Fruit fly (Drosophila melanogaster) whole organism, embryonic: ENCODE data around the gene CG34417.

ENCODE experiments used
- B-H1 ChIP-seq: fragments of 200-800 bp; sonication (Bioruptor generic); IDR thresholded peaks from 3 replicates; pipeline ENCODE4 v1.3.6; 2022; ENCODE audit warnings: missing biosample characterization, missing genetic modification characterization
- CG13775 ChIP-seq: fragments of 200-800 bp; sonication (Bioruptor generic); optimal IDR thresholded peaks from 3 replicates; lab custom pipeline; 2017; ENCODE audit warnings: missing biosample characterization, mild to moderate bottlenecking, missing genetic modification characterization
- CG14710 ChIP-seq: fragments of 200-800 bp; sonication (Bioruptor generic); optimal IDR thresholded peaks from 3 replicates; lab custom pipeline; 2019; ENCODE audit warnings: missing biosample characterization, mild to moderate bottlenecking, missing genetic modification characterization, moderate library complexity
- CG15601 ChIP-seq: fragments of 200-800 bp; sonication (Bioruptor generic); optimal IDR thresholded peaks from 3 replicates; lab custom pipeline; 2019; ENCODE audit warnings: missing biosample characterization, mild to moderate bottlenecking, missing genetic modification characterization, moderate library complexity
- CG1603 ChIP-seq: fragments of 200-800 bp; sonication (Bioruptor generic); optimal IDR thresholded peaks from 2 replicates; lab custom pipeline; 2019; ENCODE audit warnings: missing biosample characterization, mild to moderate bottlenecking, missing genetic modification characterization, moderate library complexity
- CG17328 ChIP-seq: fragments of 200-800 bp; sonication (Bioruptor generic); IDR thresholded peaks from 2 replicates; pipeline ENCODE4 v1.3.6; 2022; ENCODE audit warnings: missing biosample characterization, missing genetic modification characterization
- CG2129 ChIP-seq: fragments of 200-800 bp; sonication (Bioruptor generic); IDR thresholded peaks from 2 replicates; pipeline ENCODE4 v1.3.6; 2022; ENCODE audit warnings: missing biosample characterization, missing genetic modification characterization; ENCODE audit not compliant: partially characterized antibody
- CG3065 ChIP-seq: fragments of 200-800 bp; sonication (Bioruptor generic); optimal IDR thresholded peaks from 2 replicates; lab custom pipeline; 2016; ENCODE audit warnings: missing biosample characterization, missing genetic modification characterization
- CG31224 ChIP-seq: fragments of 200-800 bp; sonication (Bioruptor generic); IDR thresholded peaks from 2 replicates; pipeline ENCODE4 v1.3.6; 2022; ENCODE audit warnings: missing biosample characterization, missing genetic modification characterization
- CG3838 ChIP-seq: fragments of 200-800 bp; sonication (Bioruptor generic); optimal IDR thresholded peaks from 3 replicates; lab custom pipeline; 2016; ENCODE audit warnings: missing biosample characterization, missing genetic modification characterization
- CG4282 ChIP-seq: fragments of 200-800 bp; sonication (Bioruptor generic); optimal IDR thresholded peaks from 2 replicates; lab custom pipeline; 2016; ENCODE audit warnings: missing biosample characterization, missing genetic modification characterization
- CG4404 ChIP-seq: fragments of 200-800 bp; sonication (Bioruptor generic); IDR thresholded peaks from 2 replicates; pipeline ENCODE4 v1.3.6; 2022; ENCODE audit warnings: missing biosample characterization, missing genetic modification characterization
- CG6791 ChIP-seq: fragments of 200-800 bp; sonication (Bioruptor generic); IDR thresholded peaks from 3 replicates; pipeline ENCODE4 v1.3.6; 2022; ENCODE audit warnings: missing biosample characterization, missing genetic modification characterization; ENCODE audit not compliant: partially characterized antibody
- CG7745 ChIP-seq: fragments of 200-800 bp; sonication (Bioruptor generic); optimal IDR thresholded peaks from 2 replicates; lab custom pipeline; 2018; ENCODE audit warnings: missing biosample characterization, mild to moderate bottlenecking, missing genetic modification characterization, moderate library complexity
- CG8359 ChIP-seq: fragments of 200-800 bp; sonication (Bioruptor generic); optimal IDR thresholded peaks from 2 replicates; lab custom pipeline; 2017; ENCODE audit warnings: missing biosample characterization, mild to moderate bottlenecking, missing genetic modification characterization, borderline replicate concordance
- CG8944 ChIP-seq: fragments of 200-800 bp; sonication (Bioruptor generic); optimal IDR thresholded peaks from 3 replicates; lab custom pipeline; 2016; ENCODE audit warnings: missing biosample characterization, missing genetic modification characterization
- CG9797 ChIP-seq: fragments of 200-800 bp; sonication (Bioruptor generic); optimal IDR thresholded peaks from 3 replicates; lab custom pipeline; 2018; ENCODE audit warnings: missing biosample characterization, mild to moderate bottlenecking, missing genetic modification characterization
- CHES-1-like ChIP-seq: fragments of 200-800 bp; sonication (Bioruptor generic); optimal IDR thresholded peaks from 2 replicates; lab custom pipeline; 2016; ENCODE audit warnings: missing biosample characterization, missing genetic modification characterization
- D ChIP-seq, 2 experiments: fragments of 200-800 bp in 1 of 2; fragments of >200 bp in 1 of 2; sonication (Bioruptor generic) in 1 of 2; optimal IDR thresholded peaks; 2 replicates in 1 of 2; 3 replicates in 1 of 2; lab custom pipeline; 2017; ENCODE audit warnings: mild to moderate bottlenecking in 1 of 2, missing biosample characterization in 1 of 2, missing genetic modification characterization in 1 of 2, missing genetic modification reagents in 1 of 2
- D19B ChIP-seq: fragments of 200-800 bp; sonication (Bioruptor generic); optimal IDR thresholded peaks from 2 replicates; lab custom pipeline; 2017; ENCODE audit warnings: missing biosample characterization, mild to moderate bottlenecking, missing genetic modification characterization
- Fer1 ChIP-seq: fragments of 200-800 bp; sonication (Bioruptor generic); optimal IDR thresholded peaks from 2 replicates; lab custom pipeline; 2017; ENCODE audit warnings: missing biosample characterization, mild to moderate bottlenecking, missing genetic modification characterization
- Gug ChIP-seq: fragments of 200-800 bp; sonication (Bioruptor generic); IDR thresholded peaks from 4 replicates; pipeline ENCODE4 v1.3.6; 2022; ENCODE audit warnings: missing biosample characterization, missing genetic modification characterization
- HLH3B ChIP-seq: fragments of 200-800 bp; sonication (Bioruptor generic); IDR thresholded peaks from 2 replicates; pipeline ENCODE4 v1.3.6; 2022; ENCODE audit warnings: missing biosample characterization, missing genetic modification characterization
- Hmr ChIP-seq: fragments of 200-800 bp; sonication (Bioruptor generic); optimal IDR thresholded peaks from 3 replicates; lab custom pipeline; 2017; ENCODE audit warnings: mild to moderate bottlenecking, missing biosample characterization, missing genetic modification reagents, missing genetic modification characterization
- Med ChIP-seq: fragments of 200-800 bp; sonication (Bioruptor generic); peaks from one replicate; lab custom pipeline; 2016; ENCODE audit warnings: missing biosample characterization, missing genetic modification characterization, mild to moderate bottlenecking, inconsistent platforms, moderate library complexity
- Nf-YC ChIP-seq: fragments of 200-800 bp; optimal IDR thresholded peaks from 3 replicates; lab custom pipeline; 2019; ENCODE audit warnings: missing biosample characterization, mild to moderate bottlenecking, missing genetic modification characterization, moderate library complexity
- Sin3A ChIP-seq: fragments of >200 bp; optimal IDR thresholded peaks from 2 replicates; lab custom pipeline; 2018
- Six4 ChIP-seq: fragments of 200-800 bp; sonication (Bioruptor generic); optimal IDR thresholded peaks from 2 replicates; lab custom pipeline; 2016; ENCODE audit warnings: missing biosample characterization, missing genetic modification characterization
- Trl ChIP-seq, 3 experiments: fragments of >200 bp in 2 of 3; fragments of 200-800 bp in 1 of 3; sonication (Bioruptor generic) in 1 of 3; optimal IDR thresholded peaks; 2 replicates in 1 of 3; 3 replicates in 2 of 3; lab custom pipeline; 2016 to 2017; ENCODE audit warnings: missing biosample characterization in 1 of 3, missing genetic modification characterization in 1 of 3
- Usf ChIP-seq: fragments of 200-800 bp; sonication (Bioruptor generic); optimal IDR thresholded peaks from 2 replicates; lab custom pipeline; 2017; ENCODE audit warnings: missing genotype, missing biosample characterization, missing genetic modification characterization
- al ChIP-seq: fragments of 200-800 bp; sonication (Bioruptor generic); IDR thresholded peaks from 2 replicates; pipeline ENCODE4 v1.3.6; 2022; ENCODE audit warnings: missing biosample characterization, missing genetic modification characterization
- br ChIP-seq: fragments of >200 bp; optimal IDR thresholded peaks from 2 replicates; lab custom pipeline; 2017
- btn ChIP-seq: fragments of 200-800 bp; sonication (Bioruptor generic); optimal IDR thresholded peaks from 2 replicates; lab custom pipeline; 2016; ENCODE audit warnings: missing biosample characterization, missing genetic modification characterization
- croc ChIP-seq: fragments of 200-800 bp; sonication (Bioruptor generic); conservative IDR thresholded peaks from 3 replicates; pipeline ENCODE4 v1.3.6; 2022; ENCODE audit warnings: missing biosample characterization, missing genetic modification characterization
- dysf ChIP-seq: fragments of 200-800 bp; sonication (Bioruptor generic); IDR thresholded peaks from 3 replicates; pipeline ENCODE4 v1.3.6; 2022; ENCODE audit warnings: missing biosample characterization, missing genetic modification characterization
- eyg ChIP-seq: fragments of 200-800 bp; sonication (Bioruptor generic); optimal IDR thresholded peaks from 3 replicates; lab custom pipeline; 2016; ENCODE audit warnings: missing biosample characterization, missing genetic modification characterization
- fd64A ChIP-seq: fragments of 200-800 bp; sonication (Bioruptor generic); optimal IDR thresholded peaks from 3 replicates; lab custom pipeline; 2018; ENCODE audit warnings: missing biosample characterization, mild to moderate bottlenecking, missing genetic modification characterization
- fru ChIP-seq: fragments of >200 bp; optimal IDR thresholded peaks from 2 replicates; lab custom pipeline; 2017
- gem ChIP-seq: fragments of 200-800 bp; sonication (Bioruptor generic); optimal IDR thresholded peaks from 2 replicates; lab custom pipeline; 2019; ENCODE audit warnings: missing biosample characterization, mild to moderate bottlenecking, missing genetic modification characterization, moderate library complexity
- jing ChIP-seq: fragments of 200-800 bp; sonication (Bioruptor generic); optimal IDR thresholded peaks from 2 replicates; lab custom pipeline; 2018; ENCODE audit warnings: missing biosample characterization, mild to moderate bottlenecking, missing genetic modification characterization
- nerfin-2 ChIP-seq: fragments of 200-800 bp; sonication (Bioruptor generic); IDR thresholded peaks from 2 replicates; pipeline ENCODE4 v1.3.6; 2022; ENCODE audit warnings: missing biosample characterization, missing genetic modification characterization; ENCODE audit not compliant: partially characterized antibody
- pho ChIP-seq: fragments of 200-800 bp; sonication (Bioruptor generic); optimal IDR thresholded peaks from 2 replicates; lab custom pipeline; 2016; ENCODE audit warnings: missing biosample characterization, missing genetic modification characterization
- shn ChIP-seq: fragments of 200-800 bp; sonication (Bioruptor generic); optimal IDR thresholded peaks from 3 replicates; lab custom pipeline; 2016; ENCODE audit warnings: missing biosample characterization, missing genetic modification characterization
- tio ChIP-seq: fragments of 200-800 bp; sonication (Bioruptor generic); optimal IDR thresholded peaks from 2 replicates; lab custom pipeline; 2017; ENCODE audit warnings: missing biosample characterization, missing genetic modification characterization, inconsistent platforms
- trh ChIP-seq: fragments of 200-800 bp; sonication (Bioruptor generic); optimal IDR thresholded peaks from 2 replicates; lab custom pipeline; 2016; ENCODE audit warnings: missing biosample characterization, missing genetic modification characterization
- tup ChIP-seq: fragments of 200-800 bp; sonication (Bioruptor generic); optimal IDR thresholded peaks from 2 replicates; lab custom pipeline; 2016; ENCODE audit warnings: missing biosample characterization, mild to moderate bottlenecking, missing genetic modification characterization, moderate library complexity
- twi ChIP-seq: fragments of 200-800 bp; optimal IDR thresholded peaks from 2 replicates; lab custom pipeline; 2019; ENCODE audit warnings: missing biosample characterization, mild to moderate bottlenecking, missing genetic modification characterization, moderate library complexity
- wdn ChIP-seq: fragments of 200-800 bp; sonication (Bioruptor generic); IDR thresholded peaks from 2 replicates; pipeline ENCODE4 v1.3.6; 2022; ENCODE audit warnings: missing biosample characterization, missing genetic modification characterization
- wek ChIP-seq: fragments of 200-800 bp; sonication (Bioruptor generic); optimal IDR thresholded peaks from 3 replicates; lab custom pipeline; 2018; ENCODE audit warnings: missing biosample characterization, mild to moderate bottlenecking, missing genetic modification characterization, moderate library complexity
- zen ChIP-seq: fragments of 200-800 bp; sonication (Bioruptor generic); optimal IDR thresholded peaks from 3 replicates; lab custom pipeline; 2018; ENCODE audit warnings: missing biosample characterization, mild to moderate bottlenecking, missing genetic modification characterization, moderate library complexity
- zen2 ChIP-seq: fragments of 200-800 bp; sonication (Bioruptor generic); IDR thresholded peaks from 3 replicates; pipeline ENCODE4 v1.3.6; 2022; ENCODE audit warnings: missing biosample characterization, missing genetic modification characterization; ENCODE audit not compliant: partially characterized antibody

The CG34417 gene

dm6 chrX:6542331-6542730, 1.8 kb downstream of the CG34417 start (continued):
- TF ChIP-seq CG4282 (GFP tag; lab: Kevin White, UChicago) (no peak), jing (GFP tag; lab: Kevin White, UChicago) (no peak), CG8359 (GFP tag; lab: Kevin White, UChicago) (no peak), D (optimal IDR thresholded peaks at IDR 0.05; lab: Kevin White, UChicago) (no peak), D (GFP tag; optimal IDR thresholded peaks at IDR 0.05; lab: Kevin White, UChicago) (no peak), fru (lab: Kevin White, UChicago) (no peak), CG4404 (GFP tag; lab: Robert Waterston, UW) (no peak), CG8944 (GFP tag; lab: Kevin White, UChicago) (no peak), CHES-1-like (GFP tag; lab: Kevin White, UChicago) (no peak), tup (GFP tag; lab: Kevin White, UChicago) (no peak), zen2 (GFP tag; lab: Robert Waterston, UW) (no peak), Usf (GFP tag; lab: Kevin White, UChicago) (no peak), nerfin-2 (GFP tag; lab: Robert Waterston, UW) (no peak), wek (GFP tag; lab: Kevin White, UChicago) (no peak), fd64A (GFP tag; lab: Kevin White, UChicago) (no peak), zen (tag; lab: Kevin White, UChicago) (no peak), dysf (GFP tag; lab: Robert Waterston, UW) (peak; percentile 53; the same call in 1 of the 3 replicates), B-H1 (GFP tag; lab: Robert Waterston, UW) (no peak), CG14710 (peak; percentile 5), tio (peak; percentile 19), CG31224 (GFP tag; lab: Robert Waterston, UW) (no peak), trh (no peak), twi (tag; lab: Kevin White, UChicago) (no peak), Gug (GFP tag; lab: Robert Waterston, UW) (no peak), btn (GFP tag; lab: Kevin White, UChicago) (no peak), croc (GFP tag; lab: Robert Waterston, UW) (no peak; the same call in 2 of the 3 replicates), CG7745 (tag; lab: Kevin White, UChicago) (no peak), CG3065 (no peak), CG15601 (tag; lab: Kevin White, UChicago) (no peak), D19B (GFP tag; lab: Kevin White, UChicago) (no peak), shn (GFP tag; lab: Kevin White, UChicago) (no peak), wdn (no peak), Fer1 (peak; percentile 14), Nf-YC (tag; lab: Kevin White, UChicago) (no peak), CG2129 (GFP tag; lab: Robert Waterston, UW) (no peak), CG9797 (GFP tag; lab: Kevin White, UChicago) (no peak), Sin3A (lab: Kevin White, UChicago) (no peak), eyg (GFP tag; lab: Kevin White, UChicago) (no peak), HLH3B (peak; percentile 50; the same call in 1 of the 2 replicates), gem (tag; lab: Kevin White, UChicago) (peak; percentile 67), Trl (optimal IDR thresholded peaks at IDR 0.05; lab: Kevin White, UChicago) (no peak), Trl (GFP tag; optimal IDR thresholded peaks at IDR 0.05; lab: Kevin White, UChicago) (no peak), Hmr (GFP tag; lab: Kevin White, UChicago) (no peak), CG6791 (no peak), Six4 (no peak), CG17328 (GFP tag; lab: Robert Waterston, UW) (peak; percentile 40; the same call in 1 of the 2 replicates), Med (peak; percentile 49), CG13775 (GFP tag; lab: Kevin White, UChicago) (no peak), pho (no peak), CG3838 (GFP tag; lab: Kevin White, UChicago) (no peak), br (lab: Kevin White, UChicago) (no peak), CG1603 (tag; lab: Kevin White, UChicago) (peak; percentile 53), al (GFP tag; lab: Robert Waterston, UW) (no peak)
